Worm (Caenorhabditis elegans): ENCODE measurements around the gene osm-3.

ce11 chrIV:3826590-3827128 is 25.8 kb upstream of the osm-3 start, which contains the start of gene F28F9.3:
- TF ChIP-seq ceh-82 (tag; optimal IDR thresholded peaks at IDR 0.05): no peak
- TF ChIP-seq ztf-4 (tag; optimal IDR thresholded peaks at IDR 0.05): no peak
- TF ChIP-seq unc-62 (GFP tag; optimal IDR thresholded peaks at IDR 0.05): no peak
- TF ChIP-seq ZK546.5 (tag; optimal IDR thresholded peaks at IDR 0.05): no peak
- no peak for TF ChIP-seq snpc-4 (tag; optimal IDR thresholded peaks at IDR 0.05)
- TF ChIP-seq skn-1 (tag; optimal IDR thresholded peaks at IDR 0.05): no peak
- no peak for TF ChIP-seq nhr-12 (tag; optimal IDR thresholded peaks at IDR 0.05)
- TF ChIP-seq unc-39 (tag; optimal IDR thresholded peaks at IDR 0.05): no peak
- TF ChIP-seq lin-39 (tag; optimal IDR thresholded peaks at IDR 0.05): no peak
- TF ChIP-seq aly-2 (tag; optimal IDR thresholded peaks at IDR 0.05): no peak
- TF ChIP-seq peb-1 (tag; optimal IDR thresholded peaks at IDR 0.05): no peak
- no peak for TF ChIP-seq nhr-237 (tag; optimal IDR thresholded peaks at IDR 0.05)
